Fruit fly (Drosophila melanogaster) whole organism, embryonic: ENCODE data around the gene ZnT77C.

Source experiments
- CG1024 ChIP-seq: fragments of 200-800 bp; sonication (Bioruptor generic); IDR thresholded peaks from 2 replicates; pipeline ENCODE4 v1.3.6; 2022; ENCODE audit warnings: missing biosample characterization, missing genetic modification characterization
- CG10267 ChIP-seq: fragments of 200-800 bp; sonication (Bioruptor generic); optimal IDR thresholded peaks from 2 replicates; lab custom pipeline; 2018; ENCODE audit warnings: missing biosample characterization, mild to moderate bottlenecking, missing genetic modification characterization, moderate library complexity
- CG12744 ChIP-seq: fragments of 200-800 bp; sonication (Bioruptor generic); optimal IDR thresholded peaks from 2 replicates; lab custom pipeline; 2016; ENCODE audit warnings: missing biosample characterization, missing genetic modification characterization
- CG14965 ChIP-seq: fragments of 200-800 bp; sonication (Bioruptor generic); optimal IDR thresholded peaks from 2 replicates; lab custom pipeline; 2016; ENCODE audit warnings: missing biosample characterization, missing genetic modification characterization, borderline replicate concordance
- CG15696 ChIP-seq: fragments of 200-800 bp; sonication (Bioruptor generic); optimal IDR thresholded peaks from 2 replicates; lab custom pipeline; 2019; ENCODE audit warnings: missing biosample characterization, mild to moderate bottlenecking, missing genetic modification characterization, moderate library complexity
- CG16815 ChIP-seq: fragments of 200-800 bp; sonication (Bioruptor generic); optimal IDR thresholded peaks from 3 replicates; lab custom pipeline; 2017; ENCODE audit warnings: missing biosample characterization, mild to moderate bottlenecking, missing genetic modification characterization
- CG18599 ChIP-seq: fragments of 200-800 bp; sonication (Bioruptor generic); optimal IDR thresholded peaks from 3 replicates; lab custom pipeline; 2017; ENCODE audit warnings: missing biosample characterization, missing genetic modification characterization, mild to moderate bottlenecking, moderate library complexity, missing genetic modification reagents
- CG30431 ChIP-seq: fragments of 200-800 bp; sonication (Bioruptor generic); optimal IDR thresholded peaks from 2 replicates; lab custom pipeline; 2017; ENCODE audit warnings: missing biosample characterization, missing genetic modification characterization
- CG32772 ChIP-seq: fragments of 200-800 bp; sonication (Bioruptor generic); IDR thresholded peaks from 2 replicates; pipeline ENCODE4 v1.3.6; 2022; ENCODE audit warnings: missing biosample characterization, missing genetic modification characterization
- CG3995 ChIP-seq: fragments of 200-800 bp; sonication (Bioruptor generic); optimal IDR thresholded peaks from 3 replicates; lab custom pipeline; 2016; ENCODE audit warnings: missing biosample characterization, missing genetic modification characterization
- CG42726 ChIP-seq: fragments of 200-800 bp; sonication (Bioruptor generic); IDR thresholded peaks from 2 replicates; pipeline ENCODE4 v1.3.6; 2022; ENCODE audit warnings: missing biosample characterization, missing genetic modification characterization; ENCODE audit not compliant: partially characterized antibody
- CG4820 ChIP-seq: fragments of 200-800 bp; sonication (Bioruptor generic); optimal IDR thresholded peaks from 3 replicates; lab custom pipeline; 2016; ENCODE audit warnings: missing biosample characterization, missing genetic modification characterization
- CG6765 ChIP-seq: fragments of 200-800 bp; sonication (Bioruptor generic); optimal IDR thresholded peaks from 3 replicates; lab custom pipeline; 2017; ENCODE audit warnings: missing biosample characterization, mild to moderate bottlenecking, missing genetic modification characterization
- CG7963 ChIP-seq: fragments of 200-800 bp; sonication (Bioruptor generic); IDR thresholded peaks from 3 replicates; pipeline ENCODE4 v1.3.6; 2022; ENCODE audit warnings: missing biosample characterization, missing genetic modification characterization; ENCODE audit not compliant: partially characterized antibody
- CG9797 ChIP-seq: fragments of 200-800 bp; sonication (Bioruptor generic); optimal IDR thresholded peaks from 3 replicates; lab custom pipeline; 2018; ENCODE audit warnings: missing biosample characterization, mild to moderate bottlenecking, missing genetic modification characterization
- CG9932 ChIP-seq: fragments of 200-800 bp; sonication (Bioruptor generic); IDR thresholded peaks from 2 replicates; pipeline ENCODE4 v1.3.6; 2022; ENCODE audit warnings: missing biosample characterization, missing genetic modification characterization
- Doc2 ChIP-seq: fragments of 200-800 bp; sonication (Bioruptor generic); IDR thresholded peaks from 2 replicates; pipeline ENCODE4 v1.3.6; 2022; ENCODE audit warnings: missing biosample characterization, missing genetic modification characterization
- Dref ChIP-seq: fragments of 200-800 bp; sonication (Bioruptor generic); IDR thresholded peaks from 2 replicates; pipeline ENCODE4 v1.3.6; 2022; ENCODE audit warnings: missing biosample characterization, missing genetic modification characterization
- E2f1 ChIP-seq: fragments of 200-800 bp; sonication (Bioruptor generic); IDR thresholded peaks from 2 replicates; pipeline ENCODE4 v1.3.6; 2022; ENCODE audit warnings: missing biosample characterization, missing genetic modification characterization
- E2f2 ChIP-seq: fragments of 200-800 bp; sonication (Bioruptor generic); IDR thresholded peaks from 2 replicates; pipeline ENCODE4 v1.3.6; 2022; ENCODE audit warnings: missing biosample characterization, missing genetic modification characterization
- Eip74EF ChIP-seq, 2 experiments: fragments of 200-800 bp in 1 of 2; fragments of >200 bp in 1 of 2; sonication (Bioruptor generic) in 1 of 2; optimal IDR thresholded peaks; 2 replicates each; lab custom pipeline; 2017 to 2019; ENCODE audit warnings: missing biosample characterization in 2 of 2, missing genetic modification characterization in 2 of 2, mild to moderate bottlenecking in 1 of 2, moderate library complexity in 1 of 2
- Ets65A ChIP-seq: fragments of 200-800 bp; sonication (Bioruptor generic); peaks from one replicate; lab custom pipeline; 2016; ENCODE audit warnings: missing biosample characterization, missing genetic modification characterization
- Hr51 ChIP-seq, 2 experiments: fragments of 200-800 bp; sonication (Bioruptor generic); optimal IDR thresholded peaks; 2 replicates in 1 of 2; 3 replicates in 1 of 2; lab custom pipeline; 2016 to 2018; ENCODE audit warnings: missing biosample characterization in 2 of 2, missing genetic modification characterization in 2 of 2, mild to moderate bottlenecking in 1 of 2, moderate library complexity in 1 of 2
- Jarid2 ChIP-seq: fragments of 200-800 bp; sonication (Bioruptor generic); optimal IDR thresholded peaks from 3 replicates; lab custom pipeline; 2017; ENCODE audit warnings: mild to moderate bottlenecking, missing biosample characterization, missing genetic modification reagents, missing genetic modification characterization
- Lpt ChIP-seq: fragments of >200 bp; optimal IDR thresholded peaks from 2 replicates; lab custom pipeline; 2018; ENCODE audit warnings: missing biosample characterization, missing genetic modification characterization
- Med ChIP-seq: fragments of 200-800 bp; sonication (Bioruptor generic); peaks from one replicate; lab custom pipeline; 2016; ENCODE audit warnings: missing biosample characterization, missing genetic modification characterization, mild to moderate bottlenecking, inconsistent platforms, moderate library complexity
- NFAT ChIP-seq: fragments of 200-800 bp; sonication (Bioruptor generic); IDR thresholded peaks from 2 replicates; pipeline ENCODE4 v1.3.6; 2022; ENCODE audit warnings: missing biosample characterization, missing genetic modification characterization
- Scr ChIP-seq: fragments of 200-800 bp; sonication (Bioruptor generic); IDR thresholded peaks from 2 replicates; pipeline ENCODE4 v1.3.6; 2022; ENCODE audit warnings: missing biosample characterization, missing genetic modification characterization; ENCODE audit not compliant: partially characterized antibody
- Stat92E ChIP-seq, 3 experiments: fragments of >200 bp in 2 of 3; fragments of 200-800 bp in 1 of 3; sonication (Bioruptor generic) in 1 of 3; optimal IDR thresholded peaks; 2 replicates each; lab custom pipeline; 2017 to 2019; ENCODE audit warnings: missing biosample characterization in 3 of 3, missing genetic modification characterization in 3 of 3, mild to moderate bottlenecking in 1 of 3, moderate library complexity in 1 of 3
- YL-1 ChIP-seq: fragments of 200-800 bp; sonication (Bioruptor generic); optimal IDR thresholded peaks from 3 replicates; lab custom pipeline; 2017; ENCODE audit warnings: missing biosample characterization, mild to moderate bottlenecking, missing genetic modification characterization
- amos ChIP-seq: fragments of 200-800 bp; sonication (Bioruptor generic); IDR thresholded peaks from 2 replicates; pipeline ENCODE4 v1.3.6; 2022; ENCODE audit warnings: missing biosample characterization, missing genetic modification characterization; ENCODE audit not compliant: partially characterized antibody
- ase ChIP-seq: fragments of 200-800 bp; sonication (Bioruptor generic); IDR thresholded peaks from 3 replicates; pipeline ENCODE4 v1.3.6; 2022; ENCODE audit warnings: missing biosample characterization, missing genetic modification characterization
- cato ChIP-seq: fragments of 200-800 bp; sonication (Bioruptor generic); optimal IDR thresholded peaks from 2 replicates; lab custom pipeline; 2016; ENCODE audit warnings: missing biosample characterization, missing genetic modification characterization, borderline replicate concordance
- crp ChIP-seq, 2 experiments: fragments of 200-800 bp; sonication (Bioruptor generic); optimal IDR thresholded peaks; 2 replicates in 1 of 2; 3 replicates in 1 of 2; lab custom pipeline; 2017; ENCODE audit warnings: missing biosample characterization in 2 of 2, missing genetic modification characterization in 2 of 2, mild to moderate bottlenecking in 1 of 2, moderate library complexity in 1 of 2
- dati ChIP-seq: fragments of 200-800 bp; sonication (Bioruptor generic); IDR thresholded peaks from 2 replicates; pipeline ENCODE4 v1.3.6; 2022; ENCODE audit warnings: missing biosample characterization, missing genetic modification characterization
- ewg ChIP-seq: fragments of 200-800 bp; sonication (Bioruptor generic); optimal IDR thresholded peaks from 3 replicates; lab custom pipeline; 2017; ENCODE audit warnings: mild to moderate bottlenecking, missing biosample characterization, missing genetic modification reagents, missing genetic modification characterization
- gem ChIP-seq: fragments of 200-800 bp; sonication (Bioruptor generic); optimal IDR thresholded peaks from 2 replicates; lab custom pipeline; 2019; ENCODE audit warnings: missing biosample characterization, mild to moderate bottlenecking, missing genetic modification characterization, moderate library complexity
- knrl ChIP-seq: fragments of 200-800 bp; sonication (Bioruptor generic); IDR thresholded peaks from 3 replicates; pipeline ENCODE4 v1.3.6; 2022; ENCODE audit warnings: missing biosample characterization, missing genetic modification characterization; ENCODE audit not compliant: partially characterized antibody
- lola ChIP-seq, 3 experiments: fragments of >200 bp in 2 of 3; fragments of 200-800 bp in 1 of 3; sonication (Bioruptor generic) in 1 of 3; optimal IDR thresholded peaks; 2 replicates each; lab custom pipeline; 2017 to 2019; ENCODE audit warnings: missing biosample characterization in 3 of 3, missing genetic modification characterization in 3 of 3, mild to moderate bottlenecking in 1 of 3, moderate library complexity in 1 of 3
- nmo ChIP-seq: fragments of 200-800 bp; sonication (Bioruptor generic); optimal IDR thresholded peaks from 2 replicates; lab custom pipeline; 2018; ENCODE audit warnings: missing biosample characterization, mild to moderate bottlenecking, missing genetic modification characterization, moderate library complexity
- otp ChIP-seq: fragments of 200-800 bp; sonication (Bioruptor generic); IDR thresholded peaks from 3 replicates; pipeline ENCODE4, ENCODE4 v1.3.6; 2022; ENCODE audit warnings: missing biosample characterization, missing genetic modification characterization
- pfk ChIP-seq: fragments of 200-800 bp; sonication (Bioruptor generic); optimal IDR thresholded peaks from 2 replicates; lab custom pipeline; 2018; ENCODE audit warnings: missing biosample characterization, mild to moderate bottlenecking, missing genetic modification characterization, moderate library complexity
- pho ChIP-seq: fragments of 200-800 bp; sonication (Bioruptor generic); optimal IDR thresholded peaks from 2 replicates; lab custom pipeline; 2016; ENCODE audit warnings: missing biosample characterization, missing genetic modification characterization
- tgo ChIP-seq: fragments of 200-800 bp; sonication (Bioruptor generic); IDR thresholded peaks from 3 replicates; pipeline ENCODE4 v1.3.6; 2022; ENCODE audit warnings: missing biosample characterization, missing genetic modification characterization
- tin ChIP-seq: fragments of 200-800 bp; sonication (Bioruptor generic); optimal IDR thresholded peaks from 3 replicates; lab custom pipeline; 2016; ENCODE audit warnings: missing biosample characterization, missing genetic modification characterization
- unc-4 ChIP-seq: fragments of 200-800 bp; sonication (Bioruptor generic); IDR thresholded peaks from 2 replicates; pipeline ENCODE4 v1.3.6; 2022; ENCODE audit warnings: missing biosample characterization, missing genetic modification characterization; ENCODE audit not compliant: partially characterized antibody

Gene ZnT77C

dm6 chr3L:20452813-20453682 lies 41.7 kb downstream of the ZnT77C start, which contains the start of gene CG5199 (continued):
- TF ChIP-seq ase: no peak
- TF ChIP-seq nmo (GFP tag; lab: Kevin White, UChicago): peak; percentile 88
- no peak for TF ChIP-seq CG1024
- peak; percentile 59; the same call in 2 of the 3 replicates for TF ChIP-seq CG7963 (GFP tag; lab: Robert Waterston, UW)
- TF ChIP-seq knrl (GFP tag; lab: Robert Waterston, UW): peak; percentile 80
- no peak for TF ChIP-seq otp (GFP tag; lab: Robert Waterston, UW)
- TF ChIP-seq Dref (GFP tag; lab: Robert Waterston, UW): peak; percentile 26; the same call in 1 of the 2 replicates
- no peak for TF ChIP-seq CG12744
- peak; percentile 69 for TF ChIP-seq NFAT (GFP tag; lab: Robert Waterston, UW)
- TF ChIP-seq pfk: no peak
- TF ChIP-seq Doc2: no peak
- TF ChIP-seq Ets65A (GFP tag; lab: Kevin White, UChicago): peak; percentile 92
- TF ChIP-seq amos: peak; percentile 88
- peak; percentile 67 for TF ChIP-seq CG4820 (GFP tag; lab: Kevin White, UChicago)
- TF ChIP-seq dati: no peak
- TF ChIP-seq Jarid2 (GFP tag; lab: Kevin White, UChicago): peak; percentile 25
- TF ChIP-seq ewg: peak; percentile 29
- TF ChIP-seq Stat92E (GFP tag; optimal IDR thresholded peaks at IDR 0.05; lab: Kevin White, UChicago): no peak
- TF ChIP-seq Scr (GFP tag; lab: Robert Waterston, UW): peak; percentile 89
- peak; percentile 79 for TF ChIP-seq tin (GFP tag; lab: Kevin White, UChicago)
- TF ChIP-seq CG42726 (GFP tag; lab: Robert Waterston, UW): peak; percentile 86
- peak; percentile 15 for TF ChIP-seq pho
- TF ChIP-seq CG30431 (GFP tag; lab: Kevin White, UChicago): peak; percentile 42
- no peak for TF ChIP-seq Lpt
- TF ChIP-seq YL-1: peak; percentile 41
- peak in 1 of 3 experiments; percentile 75 for TF ChIP-seq lola (GFP tag; optimal IDR thresholded peaks at IDR 0.05; lab: Kevin White, UChicago)
- TF ChIP-seq CG15696: peak; percentile 75
- TF ChIP-seq CG16815 (GFP tag; lab: Kevin White, UChicago): peak; percentile 37
- TF ChIP-seq CG14965: no peak
- TF ChIP-seq cato: peak; percentile 27
- TF ChIP-seq Hr51 (GFP tag; optimal IDR thresholded peaks at IDR 0.05; lab: Kevin White, UChicago): peak; percentile 0 to 65
- TF ChIP-seq crp (GFP tag; optimal IDR thresholded peaks at IDR 0.05; lab: Kevin White, UChicago): peak in 1 of 2 experiments; percentile 3
- TF ChIP-seq gem (tag; lab: Kevin White, UChicago): peak; percentile 91
- TF ChIP-seq CG9932 (GFP tag; lab: Robert Waterston, UW): peak; percentile 71
- peak; percentile 62 for TF ChIP-seq E2f2 (GFP tag; lab: Robert Waterston, UW)
- peak; percentile 19 for TF ChIP-seq CG3995 (GFP tag; lab: Kevin White, UChicago)
- peak; percentile 35 for TF ChIP-seq CG9797 (GFP tag; lab: Kevin White, UChicago)
- peak; percentile 69 for TF ChIP-seq CG18599 (GFP tag; lab: Kevin White, UChicago)
- no peak for TF ChIP-seq Eip74EF (GFP tag; optimal IDR thresholded peaks at IDR 0.05; lab: Kevin White, UChicago)
- peak; percentile 73 for TF ChIP-seq unc-4 (GFP tag; lab: Robert Waterston, UW)
- peak; percentile 64 for TF ChIP-seq E2f1 (GFP tag; lab: Robert Waterston, UW)
- peak; percentile 69 for TF ChIP-seq CG10267
- TF ChIP-seq CG32772: peak; percentile 34; the same call in 1 of the 2 replicates
- peak; percentile 56 for TF ChIP-seq Med (GFP tag; lab: Kevin White, UChicago)
- peak; percentile 58 for TF ChIP-seq CG6765
- TF ChIP-seq tgo (GFP tag; lab: Robert Waterston, UW): peak; percentile 72
